Worm (Caenorhabditis elegans) whole organism, L4 larva: ENCODE data around the gene ssna-1.

Experiments
- T26A8.4 ChIP-seq: fragments of 200-800 bp; sonication (Bioruptor generic); IDR thresholded peaks from 2 replicates; pipeline ENCODE4 v1.3.6; 2022; ENCODE audit warnings: missing genetic modification characterization, missing compliant biosample characterization
- Y105C5A.15 ChIP-seq: fragments of 200-800 bp; sonication (Bioruptor generic); IDR thresholded peaks from 2 replicates; pipeline ENCODE4 v1.3.6; 2022; ENCODE audit warnings: missing genetic modification characterization, missing compliant biosample characterization
- ZK546.5 ChIP-seq, 2 experiments: sonication (generic microtip); optimal IDR thresholded peaks; 2 replicates each; lab custom pipeline; 2017; ENCODE audit warnings: missing biosample characterization in 2 of 2, missing genetic modification characterization in 2 of 2
- ama-1 ChIP-seq: fragments of 150-350 bp; optimal IDR thresholded peaks from 2 replicates; lab custom pipeline; 2014; ENCODE audit warnings: inconsistent platforms, mixed read lengths
- jun-1 ChIP-seq: fragments of 150-350 bp; optimal IDR thresholded peaks from 2 replicates; lab custom pipeline; 2014; ENCODE audit warnings: missing biosample characterization, missing genetic modification reagents, missing genetic modification characterization
- nhr-237 ChIP-seq: sonication (generic microtip); optimal IDR thresholded peaks from 2 replicates; lab custom pipeline; 2017; ENCODE audit warnings: missing biosample characterization, missing genetic modification characterization
- nhr-76 ChIP-seq: fragments of 150-350 bp; optimal IDR thresholded peaks from 2 replicates; lab custom pipeline; 2014; ENCODE audit warnings: missing biosample characterization, missing genetic modification characterization
- pha-4 ChIP-seq, 2 experiments: fragments of 150-350 bp in 1 of 2; fragments of 200-800 bp in 1 of 2; sonication (Bioruptor generic) in 1 of 2; IDR thresholded peaks in 1 of 2; optimal IDR thresholded peaks in 1 of 2; 2 replicates each; pipeline versions ENCODE4 v1.3.6 to Lab custom; 2014 to 2022; ENCODE audit warnings: missing genetic modification characterization in 2 of 2, missing genetic modification reagents in 2 of 2, missing biosample characterization in 1 of 2, missing compliant biosample characterization in 1 of 2
- php-3 ChIP-seq: fragments of 200-800 bp; sonication (Bioruptor generic); IDR thresholded peaks from 2 replicates; pipeline ENCODE4 v1.3.6; 2022; ENCODE audit warnings: missing genetic modification reagents, missing genetic modification characterization, missing compliant biosample characterization
- unc-62 ChIP-seq, 3 experiments: fragments of 150-350 bp in 1 of 3; sonication (generic microtip); optimal IDR thresholded peaks in 2 of 3; peaks in 1 of 3; 1 replicate in 1 of 3; 2 replicates in 2 of 3; lab custom pipeline; 2014 to 2017; ENCODE audit warnings: missing biosample characterization in 3 of 3, missing genetic modification characterization in 3 of 3, missing genetic modification reagents in 3 of 3, missing genotype in 1 of 3
- zag-1 ChIP-seq: fragments of 150-350 bp; optimal IDR thresholded peaks from 2 replicates; lab custom pipeline; 2014; ENCODE audit warnings: missing biosample characterization, missing genetic modification characterization

ce11 chrIV:378838-379237 lies 9.0 kb upstream of the ssna-1 start:
- TF ChIP-seq pha-4 (GFP tag; IDR thresholded peaks at IDR 0.05; lab: Robert Waterston, UW) (no peak), pha-4 (tag; optimal IDR thresholded peaks at IDR 0.05; lab: Kevin White, UChicago) (no peak), jun-1 (no peak), ama-1 (lab: Kevin White, UChicago) (no peak), unc-62 (GFP tag; optimal IDR thresholded peaks at IDR 0.05 in 1 of 2; lab: Kevin White, UChicago) (no peak), unc-62 (tag; optimal IDR thresholded peaks at IDR 0.05; lab: Kevin White, UChicago) (no peak), T26A8.4 (no peak), nhr-76 (tag; lab: Kevin White, UChicago) (no peak), ZK546.5 (tag; optimal IDR thresholded peaks at IDR 0.05; lab: Kevin White, UChicago) (no peak), Y105C5A.15 (GFP tag; lab: Robert Waterston, UW) (no peak), zag-1 (tag; lab: Kevin White, UChicago) (no peak), nhr-237 (tag; lab: Kevin White, UChicago) (no peak), php-3 (GFP tag; lab: Robert Waterston, UW) (no peak)
